Worm (Caenorhabditis elegans) whole organism, midembryonic: Measurements from ENCODE around the gene unc-105.

Source experiments
- flt-1 ChIP-seq: fragments of 200-800 bp; sonication (Bioruptor generic); IDR thresholded peaks from 2 replicates; pipeline ENCODE4 v1.3.6; 2022; ENCODE audit warnings: missing genetic modification characterization, missing compliant biosample characterization
- ref-1 ChIP-seq: fragments of 200-800 bp; sonication (Bioruptor generic); conservative IDR thresholded peaks from 2 replicates; pipeline ENCODE4 v1.3.6; 2022; ENCODE audit warnings: missing genetic modification reagents, missing genetic modification characterization, missing compliant biosample characterization

- TF ChIP-seq ref-1 (no peak), flt-1 (no peak)
Measured at ce11 chrII:8162120-8162648, 45.9 kb downstream of the unc-105 start, which contains the start of the genes emb-27 and rrf-3.
